Worm (Caenorhabditis elegans): ENCODE data around the gene K04D7.6.

DNA sequence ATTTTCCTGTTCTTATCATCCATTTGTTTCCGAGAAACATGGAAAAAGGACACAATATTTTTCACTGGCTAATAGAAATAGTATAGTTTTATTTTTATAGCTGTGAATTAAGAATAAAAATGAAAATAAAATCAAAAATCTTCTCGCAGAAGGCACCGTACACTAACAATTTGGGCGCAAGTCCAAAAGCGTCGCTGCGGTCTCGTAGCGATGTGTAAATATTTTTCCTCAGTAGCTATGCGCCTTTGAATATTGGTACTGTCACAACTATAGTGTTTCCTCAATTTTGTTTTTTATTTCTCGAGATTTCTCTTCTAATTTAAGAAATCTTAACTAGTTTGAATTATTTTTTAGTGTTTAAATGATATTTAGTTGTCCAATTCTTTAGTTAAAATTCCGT, 49.0 kb downstream of the K04D7.6 start:
- TF ChIP-seq dpl-1 (GFP tag; optimal IDR thresholded peaks at IDR 0.05) (no peak), blmp-1 (tag; optimal IDR thresholded peaks at IDR 0.05) (no peak), C34B4.2 (tag; optimal IDR thresholded peaks at IDR 0.05) (no peak), elt-3 (tag; optimal IDR thresholded peaks at IDR 0.05) (no peak), nhr-28 (tag; optimal IDR thresholded peaks at IDR 0.05) (no peak), aly-2 (tag; optimal IDR thresholded peaks at IDR 0.05) (no peak), efl-3 (GFP tag; optimal IDR thresholded peaks at IDR 0.05) (no peak), ama-1 (optimal IDR thresholded peaks at IDR 0.05) (no peak)

Data from whole organism, L1 larva.